Fruit fly (Drosophila melanogaster) Kc167 (cell line): ENCODE data around the gene CG34149.

Experiments used
- Myc ChIP-seq: fragments of >200 bp; optimal IDR thresholded peaks from 2 replicates; lab custom pipeline; 2017; ENCODE audit warnings: missing external identifiers
- h ChIP-seq: fragments of >200 bp; optimal IDR thresholded peaks from 3 replicates; lab custom pipeline; 2018; ENCODE audit warnings: missing external identifiers
- insv ChIP-seq: fragments of >200 bp; optimal IDR thresholded peaks from 3 replicates; lab custom pipeline; 2018; ENCODE audit warnings: missing external identifiers
- psq ChIP-seq: fragments of >200 bp; optimal IDR thresholded peaks from 2 replicates; lab custom pipeline; 2017; ENCODE audit warnings: missing external identifiers
- ttk ChIP-seq: sonication (Bioruptor generic); optimal IDR thresholded peaks from 2 replicates; lab custom pipeline; 2017; ENCODE audit warnings: missing external identifiers

- TF ChIP-seq Myc (lab: Kevin White, UChicago) = no peak
- TF ChIP-seq ttk (lab: Kevin White, UChicago) = no peak
- no peak for TF ChIP-seq psq
- TF ChIP-seq h = no peak
- no peak for TF ChIP-seq insv
Observed at dm6 chr3R:22339510-22339909, 40.4 kb upstream of the CG34149 start.
